Worm (Caenorhabditis elegans) whole organism, early embryonic: Measurements from ENCODE around the gene K12H6.8.

Experiments used
- aly-1 ChIP-seq: sonication (generic microtip); optimal IDR thresholded peaks from 2 replicates; lab custom pipeline; 2016; ENCODE audit warnings: missing genetic modification characterization, missing compliant biosample characterization
- ama-1 ChIP-seq: fragments of 150-350 bp; optimal IDR thresholded peaks from 2 replicates; lab custom pipeline; 2014
- ceh-13 ChIP-seq: fragments of 200-800 bp; sonication (Bioruptor generic); optimal IDR thresholded peaks from 2 replicates; lab custom pipeline; 2018; ENCODE audit warnings: mild to moderate bottlenecking, missing genetic modification characterization, missing compliant biosample characterization
- ceh-36 ChIP-seq: sonication (generic microtip); optimal IDR thresholded peaks from 2 replicates; lab custom pipeline; 2016; ENCODE audit warnings: missing genetic modification characterization, inconsistent platforms, missing compliant biosample characterization
- hnd-1 ChIP-seq: sonication (generic microtip); optimal IDR thresholded peaks from 2 replicates; lab custom pipeline; 2016; ENCODE audit warnings: missing genetic modification characterization, missing compliant biosample characterization
- pes-1 ChIP-seq: fragments of 200-800 bp; sonication (Bioruptor generic); IDR thresholded peaks from 2 replicates; pipeline ENCODE4 v1.3.6; 2022; ENCODE audit warnings: missing genetic modification reagents, missing genetic modification characterization, missing compliant biosample characterization
- sea-1 ChIP-seq: fragments of 200-800 bp; sonication (Bioruptor generic); conservative IDR thresholded peaks from 2 replicates; pipeline ENCODE4 v1.3.6; 2022; ENCODE audit warnings: missing genetic modification characterization, missing compliant biosample characterization

DNA sequence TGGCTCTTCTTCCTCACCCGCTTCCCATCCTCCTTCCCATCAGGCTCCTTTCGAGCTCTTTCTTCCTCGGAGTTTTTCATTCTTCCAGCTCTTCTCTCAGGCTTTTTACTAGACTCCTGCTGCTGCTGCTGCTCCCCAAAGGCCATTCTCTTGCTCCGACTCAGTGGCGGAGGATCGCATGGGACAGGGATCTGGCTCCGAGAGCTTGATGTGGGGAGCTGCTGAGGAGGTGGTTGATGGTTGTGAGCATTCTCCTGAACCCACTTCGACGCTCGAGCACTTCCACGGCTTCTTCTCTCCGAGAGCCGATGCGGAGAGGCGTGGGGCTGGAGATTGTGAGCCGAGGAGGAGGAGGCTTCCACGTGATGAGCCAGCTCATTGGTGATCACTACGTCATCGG is 41.9 kb upstream of the K12H6.8 start:
- no peak for TF ChIP-seq sea-1 (GFP tag; lab: Robert Waterston, UW)
- TF ChIP-seq ama-1 (lab: Kevin White, UChicago): no peak
- TF ChIP-seq pes-1 (GFP tag; lab: Robert Waterston, UW): no peak
- no peak for TF ChIP-seq ceh-13 (GFP tag; lab: Kevin White, UChicago)
- no peak for TF ChIP-seq ceh-36 (tag; lab: Kevin White, UChicago)
- no peak for TF ChIP-seq hnd-1 (tag; lab: Kevin White, UChicago)
- no peak for TF ChIP-seq aly-1 (tag; lab: Kevin White, UChicago)
